Worm (Caenorhabditis elegans): ENCODE data around the gene allo-1.

ce11 chrIV:10680379-10680778 lies 16.5 kb downstream of the allo-1 start, which contains the start of gene K08C7.4:
- TF ChIP-seq F13C5.2 (tag; optimal IDR thresholded peaks at IDR 0.05) = no peak
- no peak for TF ChIP-seq ceh-36 (tag; optimal IDR thresholded peaks at IDR 0.05)
- no peak for TF ChIP-seq flt-1 (GFP tag; IDR thresholded peaks at IDR 0.05)
- TF ChIP-seq ceh-13 (GFP tag; optimal IDR thresholded peaks at IDR 0.05) = no peak
- no peak for TF ChIP-seq tra-4 (tag; optimal IDR thresholded peaks at IDR 0.05)
- TF ChIP-seq ama-1 (optimal IDR thresholded peaks at IDR 0.05) = no peak
- TF ChIP-seq sea-1 (GFP tag; conservative IDR thresholded peaks at IDR 0.05) = no peak
- no peak for TF ChIP-seq pes-1 (GFP tag; IDR thresholded peaks at IDR 0.05)
- no peak for TF ChIP-seq tbx-37 (GFP tag; conservative IDR thresholded peaks at IDR 0.05)
- TF ChIP-seq hmg-4 (GFP tag; optimal IDR thresholded peaks at IDR 0.05) = no peak
- TF ChIP-seq tbx-11 (GFP tag; IDR thresholded peaks at IDR 0.05) = no peak
